Fruit fly (Drosophila melanogaster): ENCODE measurements around the gene Jon99Fi.
A peak's percentile ranks its signal among the peaks of the same experiment; 100 is the strongest.

Gene Jon99Fi

DNA sequence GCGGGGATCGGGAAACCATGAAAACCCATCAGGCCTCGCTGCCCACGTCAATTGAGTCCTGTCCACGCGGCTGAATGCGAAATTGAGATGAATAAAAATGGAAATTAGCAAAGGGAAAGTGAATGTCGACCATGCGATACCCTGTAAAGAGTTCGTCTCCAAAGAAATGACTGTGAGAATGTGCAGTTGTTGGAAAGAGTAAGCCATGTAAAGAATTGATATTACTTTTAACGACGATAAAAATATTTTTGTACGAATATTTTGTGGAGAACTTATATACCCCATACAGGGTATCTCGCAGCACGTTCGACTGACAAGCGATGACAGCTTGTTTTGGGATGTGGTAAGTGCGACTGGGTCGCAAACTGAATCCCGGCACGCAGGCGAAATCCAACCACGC, 12.4 kb downstream of the Jon99Fi start (continued):
- TF ChIP-seq Xrp1 (GFP tag; IDR thresholded peaks at IDR 0.05): peak; percentile 74
- no peak for TF ChIP-seq cwo (GFP tag; optimal IDR thresholded peaks at IDR 0.05)
- no peak for TF ChIP-seq Sox100B (GFP tag; optimal IDR thresholded peaks at IDR 0.05)
- TF ChIP-seq CG12104 (GFP tag; optimal IDR thresholded peaks at IDR 0.05): no peak
- TF ChIP-seq grau (tag; optimal IDR thresholded peaks at IDR 0.05): no peak
- TF ChIP-seq luna (GFP tag; optimal IDR thresholded peaks at IDR 0.05): no peak
- no peak for TF ChIP-seq sqz (GFP tag; optimal IDR thresholded peaks at IDR 0.05)
- TF ChIP-seq sim (GFP tag; IDR thresholded peaks at IDR 0.05): no peak
- no peak for TF ChIP-seq gsb (GFP tag; IDR thresholded peaks at IDR 0.05)
- no peak for TF ChIP-seq CG6813 (GFP tag; optimal IDR thresholded peaks at IDR 0.05)
- peak; percentile 45 for TF ChIP-seq Rx (GFP tag; IDR thresholded peaks at IDR 0.05)
- TF ChIP-seq twi (tag; optimal IDR thresholded peaks at IDR 0.05): no peak
- no peak for TF ChIP-seq CG8924 (tag; optimal IDR thresholded peaks at IDR 0.05)
- TF ChIP-seq hb (GFP tag; IDR thresholded peaks at IDR 0.05; ENCODE audit: partially characterized antibody): no peak
- peak; percentile 28; the same call in 1 of the 3 replicates for TF ChIP-seq CG11456 (GFP tag; IDR thresholded peaks at IDR 0.05)
- TF ChIP-seq CG10543 (GFP tag; optimal IDR thresholded peaks at IDR 0.05): no peak
- TF ChIP-seq dan (GFP tag; IDR thresholded peaks at IDR 0.05): no peak
- peak; percentile 48 for TF ChIP-seq dmrt11E (tag; optimal IDR thresholded peaks at IDR 0.05)
- TF ChIP-seq lab (GFP tag; optimal IDR thresholded peaks at IDR 0.05): no peak
- no peak for TF ChIP-seq Atf6 (GFP tag; IDR thresholded peaks at IDR 0.05)
- no peak for TF ChIP-seq sug (tag; optimal IDR thresholded peaks at IDR 0.05)
- TF ChIP-seq CG2712 (tag; optimal IDR thresholded peaks at IDR 0.05): no peak
- no peak for TF ChIP-seq schlank (tag; optimal IDR thresholded peaks at IDR 0.05)
- TF ChIP-seq CG32532 (GFP tag; IDR thresholded peaks at IDR 0.05): no peak
- no peak for TF ChIP-seq Oaz (GFP tag; IDR thresholded peaks at IDR 0.05)
- TF ChIP-seq CG9609 (GFP tag; optimal IDR thresholded peaks at IDR 0.05): peak; percentile 15
- TF ChIP-seq fru (optimal IDR thresholded peaks at IDR 0.05): no peak
- TF ChIP-seq fd96Cb (tag; optimal IDR thresholded peaks at IDR 0.05): peak; percentile 26
- TF ChIP-seq chif (GFP tag; optimal IDR thresholded peaks at IDR 0.05): peak in 1 of 2 experiments; percentile 41
- no peak for TF ChIP-seq kay (GFP tag; optimal IDR thresholded peaks at IDR 0.05)
- no peak for TF ChIP-seq shn (GFP tag; optimal IDR thresholded peaks at IDR 0.05)
- no peak for TF ChIP-seq CG31388 (GFP tag; optimal IDR thresholded peaks at IDR 0.05)
- no peak for TF ChIP-seq Scr (GFP tag; IDR thresholded peaks at IDR 0.05; ENCODE audit: partially characterized antibody)
- TF ChIP-seq Adf1 (GFP tag; IDR thresholded peaks at IDR 0.05): no peak
- TF ChIP-seq zfh1 (GFP tag; IDR thresholded peaks at IDR 0.05): peak; percentile 71
- TF ChIP-seq Max (GFP tag; optimal IDR thresholded peaks at IDR 0.05): no peak
- peak; percentile 88 for TF ChIP-seq sens (GFP tag)
- no peak for TF ChIP-seq rib (GFP tag; IDR thresholded peaks at IDR 0.05)
- no peak for TF ChIP-seq lola (GFP tag; optimal IDR thresholded peaks at IDR 0.05)
- TF ChIP-seq ac (GFP tag; optimal IDR thresholded peaks at IDR 0.05): no peak
- no peak for TF ChIP-seq kah (GFP tag; optimal IDR thresholded peaks at IDR 0.05)
- no peak for TF ChIP-seq Lim3 (GFP tag; IDR thresholded peaks at IDR 0.05)
- no peak for TF ChIP-seq oc (tag; optimal IDR thresholded peaks at IDR 0.05)
- TF ChIP-seq Lhr (GFP tag; optimal IDR thresholded peaks at IDR 0.05): no peak
- no peak for TF ChIP-seq CG4360 (GFP tag; IDR thresholded peaks at IDR 0.05)
- TF ChIP-seq CG10979 (tag; optimal IDR thresholded peaks at IDR 0.05): no peak
- TF ChIP-seq Atf3 (GFP tag; optimal IDR thresholded peaks at IDR 0.05): no peak
- no peak for TF ChIP-seq tap (tag; optimal IDR thresholded peaks at IDR 0.05)
- TF ChIP-seq tup (GFP tag; optimal IDR thresholded peaks at IDR 0.05): no peak
- no peak for TF ChIP-seq emc (GFP tag; optimal IDR thresholded peaks at IDR 0.05)
- TF ChIP-seq wor (GFP tag; IDR thresholded peaks at IDR 0.05): no peak
- TF ChIP-seq CG7556 (GFP tag; optimal IDR thresholded peaks at IDR 0.05): no peak
- peak; percentile 47 for TF ChIP-seq Hsf (GFP tag; optimal IDR thresholded peaks at IDR 0.05)
